Worm (Caenorhabditis elegans) whole organism, late embryonic: Measurements from ENCODE around the gene pcp-3.

Experiments used
- F13H6.1 ChIP-seq: sonication (generic microtip); optimal IDR thresholded peaks from 2 replicates; lab custom pipeline; 2016; ENCODE audit warnings: missing genetic modification characterization, missing compliant biosample characterization
- K09A11.1 ChIP-seq: sonication (generic microtip); optimal IDR thresholded peaks from 2 replicates; lab custom pipeline; 2017; ENCODE audit warnings: antibody characterized with exemption, mild to moderate bottlenecking, missing genetic modification characterization, missing compliant biosample characterization; ENCODE audit not compliant: insufficient read depth
- T23F11.4 ChIP-seq: fragments of 200-800 bp; sonication (Bioruptor generic); optimal IDR thresholded peaks from 2 replicates; lab custom pipeline; 2018; ENCODE audit warnings: mild to moderate bottlenecking, missing genetic modification characterization, missing compliant biosample characterization
- Y22D7AL.16 ChIP-seq: sonication (generic microtip); optimal IDR thresholded peaks from 2 replicates; lab custom pipeline; 2016; ENCODE audit warnings: missing genetic modification characterization, missing compliant biosample characterization
- ama-1 ChIP-seq: fragments of 150-350 bp; optimal IDR thresholded peaks from 2 replicates; lab custom pipeline; 2014
- ceh-14 ChIP-seq: sonication (generic microtip); optimal IDR thresholded peaks from 2 replicates; lab custom pipeline; 2016; ENCODE audit warnings: missing genotype, missing genetic modification characterization, missing compliant biosample characterization
- ceh-18 ChIP-seq: sonication (generic microtip); optimal IDR thresholded peaks from 2 replicates; lab custom pipeline; 2016; ENCODE audit warnings: missing genetic modification characterization, missing compliant biosample characterization
- ceh-2 ChIP-seq: sonication (generic microtip); optimal IDR thresholded peaks from 2 replicates; lab custom pipeline; 2016; ENCODE audit warnings: missing genotype, missing genetic modification characterization, missing compliant biosample characterization
- ceh-34 ChIP-seq: sonication (generic microtip); optimal IDR thresholded peaks from 2 replicates; lab custom pipeline; 2016; ENCODE audit warnings: mild to moderate bottlenecking, missing genetic modification characterization, missing compliant biosample characterization
- ceh-45 ChIP-seq: fragments of 200-800 bp; sonication (Bioruptor generic); IDR thresholded peaks from 2 replicates; pipeline ENCODE4 v1.3.6; 2022; ENCODE audit warnings: missing genetic modification reagents, missing genetic modification characterization, missing compliant biosample characterization
- ceh-9 ChIP-seq: sonication (generic microtip); optimal IDR thresholded peaks from 2 replicates; lab custom pipeline; 2016; ENCODE audit warnings: mild to moderate bottlenecking, missing genetic modification characterization, inconsistent platforms, missing compliant biosample characterization
- dmd-4 ChIP-seq: sonication (generic microtip); optimal IDR thresholded peaks from 2 replicates; lab custom pipeline; 2016; ENCODE audit warnings: borderline replicate concordance, missing genetic modification characterization, missing compliant biosample characterization
- dve-1 ChIP-seq: sonication (generic microtip); optimal IDR thresholded peaks from 2 replicates; lab custom pipeline; 2017; ENCODE audit warnings: antibody characterized with exemption, mild to moderate bottlenecking, missing genetic modification characterization, missing compliant biosample characterization
- elt-4 ChIP-seq: sonication (generic microtip); optimal IDR thresholded peaks from 2 replicates; lab custom pipeline; 2016; ENCODE audit warnings: missing genetic modification characterization, missing compliant biosample characterization
- ets-4 ChIP-seq: sonication (generic microtip); optimal IDR thresholded peaks from 2 replicates; lab custom pipeline; 2016; ENCODE audit warnings: missing genetic modification characterization, missing compliant biosample characterization
- eyg-1 ChIP-seq: sonication (generic microtip); optimal IDR thresholded peaks from 2 replicates; lab custom pipeline; 2016; ENCODE audit warnings: missing genotype, missing genetic modification characterization, missing compliant biosample characterization
- fkh-6 ChIP-seq: sonication (generic microtip); optimal IDR thresholded peaks from 2 replicates; lab custom pipeline; 2016; ENCODE audit warnings: missing genetic modification characterization, missing compliant biosample characterization
- gmeb-2 ChIP-seq: sonication (generic microtip); optimal IDR thresholded peaks from 2 replicates; lab custom pipeline; 2016; ENCODE audit warnings: missing genetic modification characterization, inconsistent platforms, missing compliant biosample characterization
- madf-2 ChIP-seq: sonication (generic microtip); optimal IDR thresholded peaks from 2 replicates; lab custom pipeline; 2017; ENCODE audit warnings: missing genetic modification characterization, missing compliant biosample characterization
- mec-3 ChIP-seq: sonication (generic microtip); optimal IDR thresholded peaks from 2 replicates; lab custom pipeline; 2016; ENCODE audit warnings: borderline replicate concordance, missing genetic modification characterization, missing compliant biosample characterization
- nfya-1 ChIP-seq: sonication (generic microtip); optimal IDR thresholded peaks from 2 replicates; lab custom pipeline; 2017; ENCODE audit warnings: missing genetic modification characterization, mild to moderate bottlenecking, missing compliant biosample characterization, antibody characterized with exemption, moderate library complexity
- pag-3 ChIP-seq: sonication (generic microtip); optimal IDR thresholded peaks from 2 replicates; lab custom pipeline; 2016; ENCODE audit warnings: missing compliant biosample characterization, missing genetic modification characterization, borderline replicate concordance
- pax-1 ChIP-seq: fragments of 150-350 bp; optimal IDR thresholded peaks from 2 replicates; lab custom pipeline; 2014; ENCODE audit warnings: missing biosample characterization, missing genetic modification characterization
- pha-2 ChIP-seq: sonication (generic microtip); optimal IDR thresholded peaks from 2 replicates; lab custom pipeline; 2017; ENCODE audit warnings: mild to moderate bottlenecking, missing genetic modification characterization, missing compliant biosample characterization
- pqm-1 ChIP-seq: sonication (generic microtip); optimal IDR thresholded peaks from 2 replicates; lab custom pipeline; 2016; ENCODE audit warnings: missing genetic modification characterization, missing compliant biosample characterization
- pros-1 ChIP-seq: fragments of 150-350 bp; optimal IDR thresholded peaks from 2 replicates; lab custom pipeline; 2014; ENCODE audit warnings: missing biosample characterization, missing genetic modification reagents, missing genetic modification characterization
- sdc-2 ChIP-seq: sonication (generic microtip); optimal IDR thresholded peaks from 2 replicates; lab custom pipeline; 2016; ENCODE audit warnings: missing genotype, missing genetic modification characterization, missing compliant biosample characterization
- sox-4 ChIP-seq: sonication (generic microtip); optimal IDR thresholded peaks from 2 replicates; lab custom pipeline; 2017; ENCODE audit warnings: mild to moderate bottlenecking, missing genetic modification characterization, inconsistent platforms, missing compliant biosample characterization
- tbx-2 ChIP-seq: sonication (generic microtip); optimal IDR thresholded peaks from 2 replicates; lab custom pipeline; 2016; ENCODE audit warnings: missing genetic modification characterization, missing compliant biosample characterization
- tbx-7 ChIP-seq: sonication (generic microtip); optimal IDR thresholded peaks from 2 replicates; lab custom pipeline; 2016; ENCODE audit warnings: missing genotype, missing genetic modification characterization, missing compliant biosample characterization
- unc-3 ChIP-seq, 2 experiments: fragments of 200-800 bp in 1 of 2; sonication (Bioruptor generic) in 1 of 2; sonication (generic microtip) in 1 of 2; conservative IDR thresholded peaks in 1 of 2; optimal IDR thresholded peaks in 1 of 2; 2 replicates each; pipeline versions ENCODE4 v1.3.6 to Lab custom; 2016 to 2022; ENCODE audit warnings: missing compliant biosample characterization in 2 of 2, missing genetic modification characterization in 2 of 2, missing genetic modification reagents in 1 of 2
- unc-42 ChIP-seq: sonication (generic microtip); optimal IDR thresholded peaks from 2 replicates; lab custom pipeline; 2016; ENCODE audit warnings: missing genotype, missing genetic modification characterization, missing compliant biosample characterization
- unc-55 ChIP-seq: sonication (generic microtip); optimal IDR thresholded peaks from 2 replicates; lab custom pipeline; 2017; ENCODE audit warnings: missing biosample characterization, missing genetic modification reagents, missing genetic modification characterization
- unc-86 ChIP-seq: sonication (generic microtip); optimal IDR thresholded peaks from 2 replicates; lab custom pipeline; 2016; ENCODE audit warnings: missing genetic modification characterization, missing compliant biosample characterization
- zip-5 ChIP-seq: sonication (generic microtip); optimal IDR thresholded peaks from 2 replicates; lab custom pipeline; 2016; ENCODE audit warnings: missing genetic modification characterization, missing compliant biosample characterization
- ztf-16 ChIP-seq: sonication (generic microtip); optimal IDR thresholded peaks from 2 replicates; lab custom pipeline; 2017; ENCODE audit warnings: missing genetic modification characterization, missing compliant biosample characterization

pcp-3 gene

ce11 chrIV:9117700-9118099 lies 41.1 kb downstream of the pcp-3 start:
- TF ChIP-seq ceh-9 (tag; lab: Kevin White, UChicago) (no peak), gmeb-2 (tag; lab: Kevin White, UChicago) (no peak), madf-2 (no peak), unc-3 (GFP tag; conservative IDR thresholded peaks at IDR 0.05; lab: Robert Waterston, UW) (no peak), unc-3 (tag; optimal IDR thresholded peaks at IDR 0.05; lab: Kevin White, UChicago) (no peak), ama-1 (lab: Kevin White, UChicago) (no peak), elt-4 (tag; lab: Kevin White, UChicago) (no peak), unc-42 (no peak), unc-86 (tag; lab: Kevin White, UChicago) (no peak), ceh-18 (tag; lab: Kevin White, UChicago) (no peak), tbx-2 (tag; lab: Kevin White, UChicago) (no peak), eyg-1 (tag; lab: Kevin White, UChicago) (no peak), mec-3 (tag; lab: Kevin White, UChicago) (no peak), pha-2 (no peak), ceh-2 (no peak), ets-4 (no peak), ceh-34 (tag; lab: Kevin White, UChicago) (no peak), dmd-4 (no peak)
- TF ChIP-seq, all 69 proteins: peak for 0

- TF ChIP-seq ceh-14 (tag; lab: Kevin White, UChicago) (no peak), ceh-2 (no peak)
Observed at ce11 chrIV:9116452-9116851, 42.4 kb downstream of the pcp-3 start.

- TF ChIP-seq Y22D7AL.16 (tag; lab: Kevin White, UChicago) (no peak), ceh-9 (tag; lab: Kevin White, UChicago) (no peak), eyg-1 (tag; lab: Kevin White, UChicago) (no peak), pros-1 (tag; lab: Kevin White, UChicago) (no peak), T23F11.4 (no peak), sox-4 (tag; lab: Kevin White, UChicago) (no peak), pax-1 (tag; lab: Kevin White, UChicago) (no peak), nfya-1 (tag; lab: Kevin White, UChicago) (no peak), tbx-7 (no peak)
- TF ChIP-seq, all 69 proteins: peak for 0
Observed at ce11 chrIV:9114078-9114477, 44.7 kb downstream of the pcp-3 start.

- TF ChIP-seq ceh-45 (no peak), pag-3 (tag; lab: Kevin White, UChicago) (no peak), fkh-6 (no peak), ets-4 (no peak), unc-55 (GFP tag; lab: Kevin White, UChicago) (no peak), F13H6.1 (tag; lab: Kevin White, UChicago) (no peak), sdc-2 (tag; lab: Kevin White, UChicago) (no peak), ztf-16 (tag; lab: Kevin White, UChicago) (no peak), pqm-1 (tag; lab: Kevin White, UChicago) (no peak), K09A11.1 (tag; lab: Kevin White, UChicago) (no peak), dve-1 (tag; lab: Kevin White, UChicago) (no peak), eyg-1 (tag; lab: Kevin White, UChicago) (no peak), zip-5 (tag; lab: Kevin White, UChicago) (no peak), ceh-34 (tag; lab: Kevin White, UChicago) (no peak)
Observed at ce11 chrIV:9112019-9112418, 46.8 kb downstream of the pcp-3 start.

- no peak for TF ChIP-seq zip-5 (tag; lab: Kevin White, UChicago)
Observed at ce11 chrIV:9108631-9109030, 50.2 kb downstream of the pcp-3 start, which contains the start of gene aly-1. Gene aly-1 (plus strand): TSS chrIV:9108931.
